Worm (Caenorhabditis elegans) whole organism, L4 larva: Measurements from ENCODE around the gene Y39A1A.31.

Source experiments
- D1046.2 ChIP-seq: fragments of 200-800 bp; sonication (Bioruptor generic); IDR thresholded peaks from 2 replicates; pipeline ENCODE4 v1.3.6; 2022; ENCODE audit warnings: missing genetic modification characterization, missing compliant biosample characterization
- F10B5.3 ChIP-seq: sonication (generic microtip); optimal IDR thresholded peaks from 2 replicates; lab custom pipeline; 2016; ENCODE audit warnings: mild to moderate bottlenecking, missing genetic modification characterization, missing compliant biosample characterization
- F26F4.8 ChIP-seq: fragments of 200-800 bp; sonication (Bioruptor generic); conservative IDR thresholded peaks from 2 replicates; pipeline ENCODE4 v1.3.6; 2022; ENCODE audit warnings: missing genetic modification characterization, missing compliant biosample characterization
- R02D3.7 ChIP-seq: fragments of 150-350 bp; sonication (generic microtip); optimal IDR thresholded peaks from 3 replicates; lab custom pipeline; 2014; ENCODE audit warnings: missing biosample characterization, missing genetic modification characterization
- T20F7.1 ChIP-seq: fragments of 200-800 bp; sonication (Bioruptor generic); optimal IDR thresholded peaks from 2 replicates; lab custom pipeline; 2018; ENCODE audit warnings: mild to moderate bottlenecking, missing genetic modification characterization, missing compliant biosample characterization
- Y105C5A.15 ChIP-seq: fragments of 200-800 bp; sonication (Bioruptor generic); IDR thresholded peaks from 2 replicates; pipeline ENCODE4 v1.3.6; 2022; ENCODE audit warnings: missing genetic modification characterization, missing compliant biosample characterization
- Y5F2A.4 ChIP-seq: fragments of 200-800 bp; sonication (Bioruptor generic); optimal IDR thresholded peaks from 2 replicates; lab custom pipeline; 2018; ENCODE audit warnings: mild to moderate bottlenecking, missing genetic modification characterization, missing compliant biosample characterization
- Y75B8A.6 ChIP-seq: fragments of 200-800 bp; sonication (Bioruptor generic); IDR thresholded peaks from 2 replicates; pipeline ENCODE4 v1.3.6; 2022; ENCODE audit warnings: missing genetic modification reagents, missing genetic modification characterization, missing compliant biosample characterization
- aha-1 ChIP-seq: fragments of 150-350 bp; peaks from one replicate; lab custom pipeline; 2014; ENCODE audit warnings: missing biosample characterization, missing genetic modification characterization
- attf-4 ChIP-seq: sonication (generic microtip); optimal IDR thresholded peaks from 3 replicates; lab custom pipeline; 2017; ENCODE audit warnings: missing biosample characterization, missing genetic modification characterization
- daf-16 ChIP-seq, 3 experiments: sonication (generic microtip); optimal IDR thresholded peaks; 2 replicates each; lab custom pipeline; 2016 to 2017; ENCODE audit warnings: missing genetic modification characterization in 3 of 3, missing genetic modification reagents in 3 of 3, mild to moderate bottlenecking in 2 of 3, missing compliant biosample characterization in 2 of 3, missing biosample characterization in 1 of 3, moderate library complexity in 1 of 3
- daf-8 ChIP-seq: fragments of 200-800 bp; sonication (Bioruptor generic); IDR thresholded peaks from 2 replicates; pipeline ENCODE4 v1.3.6; 2022; ENCODE audit warnings: missing genetic modification characterization, missing compliant biosample characterization
- dmd-9 ChIP-seq: fragments of 200-800 bp; sonication (Bioruptor generic); IDR thresholded peaks from 2 replicates; pipeline ENCODE4 v1.3.6; 2022; ENCODE audit warnings: missing genetic modification reagents, missing genetic modification characterization, missing compliant biosample characterization
- duxl-1 ChIP-seq: sonication (generic microtip); optimal IDR thresholded peaks from 2 replicates; lab custom pipeline; 2016; ENCODE audit warnings: mild to moderate bottlenecking, missing genetic modification characterization, moderate library complexity, missing compliant biosample characterization; ENCODE audit not compliant: poor library complexity
- dve-1 ChIP-seq: sonication (generic microtip); optimal IDR thresholded peaks from 2 replicates; lab custom pipeline; 2017; ENCODE audit warnings: antibody characterized with exemption, mild to moderate bottlenecking, missing genetic modification characterization, missing compliant biosample characterization; ENCODE audit not compliant: insufficient read depth
- egl-43 ChIP-seq: fragments of 200-800 bp; sonication (Bioruptor generic); IDR thresholded peaks from 2 replicates; pipeline ENCODE4 v1.3.6; 2022; ENCODE audit warnings: missing genetic modification reagents, missing genetic modification characterization, missing compliant biosample characterization
- fkh-10 ChIP-seq: fragments of 150-350 bp; optimal IDR thresholded peaks from 2 replicates; lab custom pipeline; 2014; ENCODE audit warnings: missing biosample characterization, missing genetic modification reagents, missing genetic modification characterization
- gei-8 ChIP-seq: fragments of 200-800 bp; sonication (Bioruptor generic); optimal IDR thresholded peaks from 2 replicates; lab custom pipeline; 2018; ENCODE audit warnings: mild to moderate bottlenecking, missing genetic modification characterization, missing compliant biosample characterization
- hlh-11 ChIP-seq: fragments of 200-800 bp; sonication (Bioruptor generic); optimal IDR thresholded peaks from 2 replicates; lab custom pipeline; 2018; ENCODE audit warnings: mild to moderate bottlenecking, missing genetic modification characterization, missing compliant biosample characterization
- hlh-30 ChIP-seq: sonication (generic microtip); optimal IDR thresholded peaks from 2 replicates; lab custom pipeline; 2017; ENCODE audit warnings: antibody characterized with exemption, mild to moderate bottlenecking, missing genetic modification characterization, missing compliant biosample characterization; ENCODE audit not compliant: insufficient read depth
- lin-1 ChIP-seq: fragments of 200-800 bp; sonication (Bioruptor generic); IDR thresholded peaks from 2 replicates; pipeline ENCODE4 v1.3.6; 2022; ENCODE audit warnings: missing genetic modification reagents, missing genetic modification characterization, missing compliant biosample characterization
- lin-13 ChIP-seq: fragments of 150-350 bp; optimal IDR thresholded peaks from 2 replicates; lab custom pipeline; 2014; ENCODE audit warnings: missing biosample characterization, missing genetic modification reagents, missing genetic modification characterization
- lin-29 ChIP-seq: fragments of 200-800 bp; sonication (Bioruptor generic); IDR thresholded peaks from 2 replicates; pipeline ENCODE4 v1.3.6; 2022; ENCODE audit warnings: missing genetic modification reagents, missing genetic modification characterization, missing compliant biosample characterization
- lin-38 ChIP-seq: fragments of 200-800 bp; sonication (Bioruptor generic); IDR thresholded peaks from 2 replicates; pipeline ENCODE4 v1.3.6; 2022; ENCODE audit warnings: missing genetic modification reagents, missing genetic modification characterization, missing compliant biosample characterization
- lin-39 ChIP-seq: fragments of 150-350 bp; optimal IDR thresholded peaks from 2 replicates; lab custom pipeline; 2014; ENCODE audit warnings: missing biosample characterization, missing genetic modification reagents, missing genetic modification characterization
- mes-2 ChIP-seq: sonication (generic microtip); optimal IDR thresholded peaks from 2 replicates; lab custom pipeline; 2016; ENCODE audit warnings: missing genotype, mild to moderate bottlenecking, missing genetic modification characterization, missing compliant biosample characterization; ENCODE audit not compliant: poor library complexity, severe bottlenecking
- nhr-48 ChIP-seq: sonication (generic microtip); optimal IDR thresholded peaks from 2 replicates; lab custom pipeline; 2016; ENCODE audit warnings: mild to moderate bottlenecking, missing genetic modification characterization, missing compliant biosample characterization
- nhr-6 ChIP-seq: fragments of 150-350 bp; optimal IDR thresholded peaks from 2 replicates; lab custom pipeline; 2014; ENCODE audit warnings: missing biosample characterization, missing genetic modification characterization
- nhr-76 ChIP-seq: fragments of 150-350 bp; optimal IDR thresholded peaks from 2 replicates; lab custom pipeline; 2014; ENCODE audit warnings: missing biosample characterization, missing genetic modification characterization
- php-3 ChIP-seq: fragments of 200-800 bp; sonication (Bioruptor generic); IDR thresholded peaks from 2 replicates; pipeline ENCODE4 v1.3.6; 2022; ENCODE audit warnings: missing genetic modification reagents, missing genetic modification characterization, missing compliant biosample characterization
- sdz-12 ChIP-seq: fragments of 200-800 bp; sonication (Bioruptor generic); optimal IDR thresholded peaks from 2 replicates; lab custom pipeline; 2018; ENCODE audit warnings: mild to moderate bottlenecking, missing genetic modification characterization, missing compliant biosample characterization
- set-16 ChIP-seq: fragments of 200-800 bp; sonication (Bioruptor generic); IDR thresholded peaks from 2 replicates; pipeline ENCODE4 v1.3.6; 2022; ENCODE audit warnings: missing genetic modification reagents, missing genetic modification characterization, missing compliant biosample characterization
- snpc-1.2 ChIP-seq: fragments of 200-800 bp; sonication (Bioruptor generic); IDR thresholded peaks from 2 replicates; pipeline ENCODE4 v1.3.6; 2022; ENCODE audit warnings: missing genetic modification reagents, missing genetic modification characterization, missing compliant biosample characterization
- spr-1 ChIP-seq: sonication (generic microtip); optimal IDR thresholded peaks from 2 replicates; lab custom pipeline; 2016; ENCODE audit warnings: mild to moderate bottlenecking, missing genetic modification characterization, missing compliant biosample characterization
- zfp-3 ChIP-seq: fragments of 200-800 bp; sonication (Bioruptor generic); conservative IDR thresholded peaks from 2 replicates; pipeline ENCODE4 v1.3.6; 2022; ENCODE audit warnings: missing genetic modification reagents, missing genetic modification characterization, missing compliant biosample characterization
- zip-11 ChIP-seq: fragments of 200-800 bp; sonication (Bioruptor generic); IDR thresholded peaks from 2 replicates; pipeline ENCODE4 v1.3.6; 2022; ENCODE audit warnings: missing genetic modification characterization, missing compliant biosample characterization

The Y39A1A.31 gene

ce11 chrIII:10733300-10733699, 44.3 kb upstream of the Y39A1A.31 start (continued):
- TF ChIP-seq hlh-11 (no peak), dmd-9 (GFP tag; lab: Robert Waterston, UW) (no peak), daf-16 (GFP tag; optimal IDR thresholded peaks at IDR 0.05; lab: Kevin White, UChicago) (no peak), daf-16 (tag; optimal IDR thresholded peaks at IDR 0.05; lab: Kevin White, UChicago) (no peak), Y5F2A.4 (GFP tag; lab: Kevin White, UChicago) (no peak), nhr-6 (tag; lab: Kevin White, UChicago) (no peak), R02D3.7 (tag; lab: Kevin White, UChicago) (no peak), set-16 (GFP tag; lab: Robert Waterston, UW) (0 out of 2 replicates have a peak, but pooled peaks have one; percentile 20), egl-43 (GFP tag; lab: Robert Waterston, UW) (0 out of 2 replicates have a peak, but pooled peaks have one; percentile 17), php-3 (GFP tag; lab: Robert Waterston, UW) (0 out of 2 replicates have a peak, but pooled peaks have one; percentile 34), nhr-76 (tag; lab: Kevin White, UChicago) (no peak), D1046.2 (GFP tag; lab: Robert Waterston, UW) (peak; percentile 37; the same call in 1 of the 2 replicates), nhr-48 (tag; lab: Kevin White, UChicago) (no peak), duxl-1 (tag; lab: Kevin White, UChicago) (no peak), T20F7.1 (GFP tag; lab: Kevin White, UChicago) (no peak), lin-39 (tag; lab: Kevin White, UChicago) (no peak), F10B5.3 (tag; lab: Kevin White, UChicago) (no peak), sdz-12 (no peak), spr-1 (tag; lab: Kevin White, UChicago) (no peak), F26F4.8 (0 out of 2 replicates have a peak, but pooled peaks have one; percentile 17), mes-2 (tag; lab: Kevin White, UChicago) (no peak), lin-29 (no peak), attf-4 (tag; lab: Kevin White, UChicago) (no peak), aha-1 (tag; lab: Kevin White, UChicago) (no peak), dve-1 (tag; lab: Kevin White, UChicago) (no peak)
- TF ChIP-seq, all 104 proteins: peak for 12

ce11 chrIII:10730510-10730909, 41.6 kb upstream of the Y39A1A.31 start, which contains the start of gene tat-3:
Gene tat-3, minus strand, starts transcription at chrIII:10730705.
- no peak for TF ChIP-seq Y75B8A.6 (GFP tag; lab: Robert Waterston, UW)
- no peak for TF ChIP-seq lin-13
- no peak for TF ChIP-seq fkh-10 (GFP tag; lab: Kevin White, UChicago)
- no peak for TF ChIP-seq F26F4.8
- TF ChIP-seq zip-11, result no peak
- TF ChIP-seq lin-38 (GFP tag; lab: Robert Waterston, UW), result no peak
- no peak for TF ChIP-seq hlh-30 (tag; lab: Kevin White, UChicago)
- TF ChIP-seq nhr-48 (tag; lab: Kevin White, UChicago), result no peak
- no peak for TF ChIP-seq gei-8 (GFP tag; lab: Kevin White, UChicago)
- no peak for TF ChIP-seq lin-39 (tag; lab: Kevin White, UChicago)
- TF ChIP-seq daf-8 (GFP tag; lab: Robert Waterston, UW), result no peak
- TF ChIP-seq sdz-12, result no peak
- no peak for TF ChIP-seq lin-1 (GFP tag; lab: Robert Waterston, UW)
- TF ChIP-seq snpc-1.2, result no peak
- no peak for TF ChIP-seq Y105C5A.15 (GFP tag; lab: Robert Waterston, UW)
- no peak for TF ChIP-seq zfp-3
- TF ChIP-seq duxl-1 (tag; lab: Kevin White, UChicago), result no peak
- TF ChIP-seq, all 104 proteins: peak for 0

ce11 chrIII:10721056-10721455, 32.1 kb upstream of the Y39A1A.31 start:
- TF ChIP-seq nhr-48 (tag; lab: Kevin White, UChicago), result no peak
- peak; percentile 48 for TF ChIP-seq mes-2 (tag; lab: Kevin White, UChicago)
